Fruit fly (Drosophila melanogaster) whole organism, prepupa: ENCODE results near the gene Wdr62.

Source experiments
- CG16779 ChIP-seq: fragments of 200-800 bp; sonication (Bioruptor generic); optimal IDR thresholded peaks from 3 replicates; lab custom pipeline; 2017; ENCODE audit warnings: missing biosample characterization, mild to moderate bottlenecking, missing genetic modification characterization
- CG6276 ChIP-seq: fragments of 200-800 bp; sonication (Bioruptor generic); optimal IDR thresholded peaks from 2 replicates; lab custom pipeline; 2017; ENCODE audit warnings: missing biosample characterization, mild to moderate bottlenecking, missing genetic modification characterization
- CG6808 ChIP-seq: fragments of 200-800 bp; sonication (Bioruptor generic); optimal IDR thresholded peaks from 3 replicates; lab custom pipeline; 2017; ENCODE audit warnings: missing biosample characterization, missing genetic modification characterization, mild to moderate bottlenecking, moderate library complexity, missing genetic modification reagents
- Eip75B ChIP-seq: fragments of 200-800 bp; sonication (Bioruptor generic); optimal IDR thresholded peaks from 3 replicates; lab custom pipeline; 2016; ENCODE audit warnings: missing biosample characterization, missing genetic modification characterization
- Hr4 ChIP-seq: fragments of 200-800 bp; sonication (Bioruptor generic); optimal IDR thresholded peaks from 3 replicates; lab custom pipeline; 2016; ENCODE audit warnings: missing biosample characterization, missing genetic modification characterization
- OdsH ChIP-seq: fragments of 200-800 bp; sonication (Bioruptor generic); optimal IDR thresholded peaks from 3 replicates; lab custom pipeline; 2016; ENCODE audit warnings: missing biosample characterization, missing genetic modification characterization
- Smox ChIP-seq: fragments of 200-800 bp; sonication (Bioruptor generic); optimal IDR thresholded peaks from 3 replicates; lab custom pipeline; 2016; ENCODE audit warnings: missing biosample characterization, missing genetic modification characterization
- Sox14 ChIP-seq: fragments of 200-800 bp; sonication (Bioruptor generic); optimal IDR thresholded peaks from 3 replicates; lab custom pipeline; 2016; ENCODE audit warnings: missing biosample characterization, missing genetic modification characterization
- Sox15 ChIP-seq: fragments of 200-800 bp; sonication (Bioruptor generic); optimal IDR thresholded peaks from 3 replicates; lab custom pipeline; 2016; ENCODE audit warnings: missing biosample characterization, missing genetic modification characterization
- fd85E ChIP-seq: fragments of 200-800 bp; sonication (Bioruptor generic); optimal IDR thresholded peaks from 3 replicates; lab custom pipeline; 2016; ENCODE audit warnings: missing biosample characterization, missing genetic modification characterization

- TF ChIP-seq CG6808 (GFP tag; lab: Kevin White, UChicago) (no peak), OdsH (GFP tag; lab: Kevin White, UChicago) (peak; percentile 9), Sox14 (GFP tag; lab: Kevin White, UChicago) (no peak), Eip75B (no peak), Hr4 (GFP tag; lab: Kevin White, UChicago) (no peak), fd85E (GFP tag; lab: Kevin White, UChicago) (no peak), Sox15 (GFP tag; lab: Kevin White, UChicago) (no peak), CG16779 (tag; lab: Kevin White, UChicago) (no peak), CG6276 (GFP tag; lab: Kevin White, UChicago) (no peak), Smox (GFP tag; lab: Kevin White, UChicago) (no peak)
Observed at dm6 chr2L:1837717-1838368, 46.6 kb upstream of the Wdr62 start.
